Worm (Caenorhabditis elegans): ENCODE results near the gene ZK897.10.

DNA sequence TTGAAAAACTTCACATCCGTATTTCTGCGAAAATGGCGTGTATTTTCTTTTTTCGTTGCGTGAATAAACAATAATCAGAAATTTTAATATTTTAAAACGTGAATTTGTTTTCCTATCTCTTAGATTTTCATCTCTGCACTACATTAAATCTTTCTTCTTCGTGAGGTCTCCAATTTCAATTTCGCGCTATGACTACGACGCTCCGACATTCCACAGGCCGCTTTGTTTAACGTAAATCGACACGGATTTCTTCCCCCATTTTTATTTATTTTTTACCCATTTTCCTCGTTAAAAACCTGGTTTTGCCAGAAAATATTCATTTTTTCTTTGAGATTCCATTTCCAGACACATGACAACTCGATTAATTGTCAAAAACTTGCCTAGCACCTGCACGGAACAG lies 40.5 kb upstream of the ZK897.10 start, which contains the start of the genes T23F6.3 and rbd-1:
- no peak for TF ChIP-seq fkh-10 (GFP tag; optimal IDR thresholded peaks at IDR 0.05)
- TF ChIP-seq K09A11.1 (tag; optimal IDR thresholded peaks at IDR 0.05; ENCODE audit: insufficient read depth), result no peak
- no peak for TF ChIP-seq lin-11 (tag; optimal IDR thresholded peaks at IDR 0.05)
- no peak for TF ChIP-seq nhr-11 (tag; optimal IDR thresholded peaks at IDR 0.05)
- no peak for TF ChIP-seq dmd-4 (tag; optimal IDR thresholded peaks at IDR 0.05; ENCODE audit: borderline replicate concordance)
- peak; percentile 77 for TF ChIP-seq ceh-34 (tag; optimal IDR thresholded peaks at IDR 0.05)
- TF ChIP-seq tbx-2 (tag; optimal IDR thresholded peaks at IDR 0.05), result peak; percentile 89
- peak; percentile 16 for TF ChIP-seq hlh-15 (tag; optimal IDR thresholded peaks at IDR 0.05)
- peak; percentile 43 for TF ChIP-seq mec-3 (tag; optimal IDR thresholded peaks at IDR 0.05; ENCODE audit: borderline replicate concordance)
- no peak for TF ChIP-seq ama-1 (optimal IDR thresholded peaks at IDR 0.05)
